Worm (Caenorhabditis elegans) whole organism, mixed stage, embryonic: ENCODE data around the gene hlh-4.

Experiments used
- elt-3 ChIP-seq: fragments of 150-350 bp; optimal IDR thresholded peaks from 2 replicates; lab custom pipeline; 2014; ENCODE audit warnings: missing biosample characterization, missing genetic modification characterization
- mab-5 ChIP-seq: fragments of 150-350 bp; optimal IDR thresholded peaks from 2 replicates; lab custom pipeline; 2014; ENCODE audit warnings: missing biosample characterization, missing genetic modification characterization
- nhr-76 ChIP-seq: sonication (generic microtip); optimal IDR thresholded peaks from 2 replicates; lab custom pipeline; 2017; ENCODE audit warnings: missing biosample characterization, missing genetic modification characterization
- unc-62 ChIP-seq: fragments of 150-350 bp; optimal IDR thresholded peaks from 2 replicates; lab custom pipeline; 2014; ENCODE audit warnings: missing biosample characterization, missing genetic modification reagents, missing genetic modification characterization
- ztf-11 ChIP-seq: fragments of 150-350 bp; optimal IDR thresholded peaks from 2 replicates; lab custom pipeline; 2014; ENCODE audit warnings: missing biosample characterization, missing genetic modification characterization

DNA sequence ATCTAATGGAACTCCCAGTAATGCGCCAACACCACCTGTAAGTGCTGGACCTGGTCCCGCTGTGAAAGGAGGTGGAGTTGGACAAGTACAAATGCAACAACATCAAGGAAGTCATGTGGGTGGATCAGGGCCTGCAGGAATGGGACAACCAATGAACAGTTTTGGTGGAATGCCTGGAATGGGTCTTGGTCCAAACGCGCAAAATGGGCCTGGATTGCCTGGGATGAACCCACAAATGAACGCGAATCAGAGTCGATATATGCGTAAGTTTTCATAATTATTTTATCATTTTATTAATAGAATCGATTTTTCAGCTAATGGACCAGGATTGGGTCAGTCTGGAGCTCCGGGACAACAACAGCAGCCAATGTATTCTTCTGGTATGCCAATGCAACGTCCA lies 33.5 kb upstream of the hlh-4 start:
- TF ChIP-seq unc-62, result no peak
- no peak for TF ChIP-seq ztf-11 (tag; lab: Kevin White, UChicago)
- TF ChIP-seq mab-5 (tag; lab: Kevin White, UChicago), result no peak
- TF ChIP-seq elt-3 (tag; lab: Kevin White, UChicago), result no peak
- TF ChIP-seq nhr-76 (tag; lab: Kevin White, UChicago), result no peak
